Worm (Caenorhabditis elegans) whole organism, L4/young adult: ENCODE results near the gene nbs-1.

Source experiments
- W03F9.2 ChIP-seq: fragments of 150-350 bp; optimal IDR thresholded peaks from 2 replicates; lab custom pipeline; 2014; ENCODE audit warnings: missing biosample characterization, missing genetic modification characterization
- dao-5 ChIP-seq: sonication (generic microtip); optimal IDR thresholded peaks from 2 replicates; lab custom pipeline; 2016; ENCODE audit warnings: missing genotype, missing genetic modification characterization, moderate library complexity, missing compliant biosample characterization
- him-1 ChIP-seq: sonication (generic microtip); optimal IDR thresholded peaks from 2 replicates; lab custom pipeline; 2016; ENCODE audit warnings: missing genotype, missing genetic modification reagents, missing genetic modification characterization, missing compliant biosample characterization

nbs-1 gene

DNA sequence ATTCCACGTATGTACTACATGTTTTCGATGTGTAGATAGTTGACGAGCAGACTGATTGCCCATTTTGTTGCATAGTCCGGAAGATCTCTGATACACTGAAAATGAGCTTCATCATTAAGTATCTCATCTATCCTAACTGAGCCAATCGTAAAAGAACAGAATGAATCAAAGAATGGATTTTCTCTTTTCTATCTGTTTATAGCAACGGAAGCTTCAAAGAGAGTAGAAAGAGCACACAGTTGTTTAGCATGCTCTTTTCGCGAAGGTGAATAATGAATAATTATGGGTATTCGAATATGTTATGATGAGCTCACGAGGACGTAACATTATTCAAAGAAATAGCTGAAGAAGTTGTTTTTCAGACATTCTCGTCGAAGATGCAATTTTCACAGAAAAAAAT, 14.8 kb upstream of the nbs-1 start, which contains the start of gene glb-4:
Gene glb-4 (minus strand): TSS at position 101 of the 400 bp plus-strand sequence.
- TF ChIP-seq him-1 (tag; lab: Kevin White, UChicago) (no peak), dao-5 (tag; lab: Kevin White, UChicago) (no peak), W03F9.2 (no peak)

DNA sequence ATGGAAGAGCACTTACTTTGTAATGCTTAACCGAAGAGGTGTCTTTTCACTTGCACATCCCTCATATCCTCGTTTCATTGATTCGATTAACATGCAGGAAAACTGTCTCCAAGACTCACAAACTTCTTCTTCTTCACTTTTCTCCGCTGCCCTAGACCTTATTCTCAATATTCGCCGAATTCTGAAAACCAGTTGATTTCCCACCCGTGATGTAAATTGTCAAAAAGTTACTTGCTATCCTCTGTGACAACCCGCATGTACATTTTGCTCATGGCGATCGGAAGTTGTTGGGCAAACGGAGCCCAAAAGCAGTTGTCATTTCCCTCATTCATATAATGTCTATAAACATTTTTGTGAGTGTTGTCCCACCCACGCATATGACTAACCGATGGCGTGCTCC, 14.1 kb upstream of the nbs-1 start:
- no peak for TF ChIP-seq him-1 (tag; lab: Kevin White, UChicago)
- TF ChIP-seq W03F9.2, result no peak
- TF ChIP-seq dao-5 (tag; lab: Kevin White, UChicago), result no peak

DNA sequence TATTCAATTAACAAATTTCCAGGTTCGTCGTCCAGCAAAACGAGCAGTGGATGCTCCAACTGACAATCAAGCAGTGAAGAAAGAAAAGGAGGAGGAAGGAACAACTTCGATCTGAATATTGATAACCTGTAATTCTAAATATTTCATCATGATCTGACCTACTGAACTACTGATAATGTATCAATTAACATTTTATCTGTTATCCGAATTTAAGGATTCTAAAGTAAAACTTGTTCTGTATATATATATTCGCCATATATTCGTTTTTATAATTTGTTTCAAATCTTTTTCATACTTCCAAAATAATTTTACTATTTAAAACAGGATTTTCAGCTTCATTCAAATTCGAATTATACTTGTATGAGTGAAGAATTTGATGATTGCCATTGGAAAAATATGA, 11.6 kb upstream of the nbs-1 start, which contains the start of gene apc-17:
Gene apc-17 (plus strand): TSS at position 301 of the 400 bp plus-strand sequence.
- TF ChIP-seq W03F9.2 (no peak), dao-5 (tag; lab: Kevin White, UChicago) (no peak), him-1 (tag; lab: Kevin White, UChicago) (no peak)

DNA sequence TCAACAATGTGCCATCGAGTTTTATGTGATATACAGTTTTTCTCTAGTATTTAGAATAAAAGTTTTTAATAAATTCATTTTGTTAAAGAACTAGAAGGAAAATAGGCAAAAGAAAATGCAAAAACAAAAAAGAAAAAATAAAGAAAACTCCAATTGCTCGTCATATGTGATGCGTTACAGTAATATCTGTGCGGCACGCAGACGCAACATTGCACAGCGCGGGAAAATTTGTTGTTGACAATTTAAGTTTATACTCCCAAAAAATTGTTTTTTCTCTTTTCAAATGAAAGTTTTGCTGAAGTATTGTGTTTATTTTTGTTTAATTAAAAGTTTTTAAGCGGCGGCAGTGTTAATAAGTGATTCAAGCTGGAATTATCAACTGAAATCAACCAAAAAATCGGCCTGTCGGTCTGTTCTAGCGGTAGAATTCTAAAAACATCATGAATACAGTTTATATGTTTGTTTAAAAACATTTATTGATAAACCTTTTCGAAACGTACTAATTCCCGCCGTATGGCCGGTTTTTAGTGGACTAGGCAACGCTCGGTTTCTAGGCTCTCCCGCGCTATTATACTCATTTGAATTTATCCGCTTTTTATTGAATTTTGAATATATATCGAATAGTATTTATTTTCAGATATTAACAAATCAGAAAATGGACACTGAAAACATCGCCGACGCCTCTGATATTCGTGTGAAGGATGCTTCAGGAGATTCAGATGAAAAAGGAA, 9.9 kb upstream of the nbs-1 start, which contains the start of gene nasp-1:
Gene nasp-1 (plus strand): TSS at position 632 of the 731 bp plus-strand sequence.
- TF ChIP-seq him-1 (tag; lab: Kevin White, UChicago), result no peak
- TF ChIP-seq W03F9.2, result peak; percentile 8

DNA sequence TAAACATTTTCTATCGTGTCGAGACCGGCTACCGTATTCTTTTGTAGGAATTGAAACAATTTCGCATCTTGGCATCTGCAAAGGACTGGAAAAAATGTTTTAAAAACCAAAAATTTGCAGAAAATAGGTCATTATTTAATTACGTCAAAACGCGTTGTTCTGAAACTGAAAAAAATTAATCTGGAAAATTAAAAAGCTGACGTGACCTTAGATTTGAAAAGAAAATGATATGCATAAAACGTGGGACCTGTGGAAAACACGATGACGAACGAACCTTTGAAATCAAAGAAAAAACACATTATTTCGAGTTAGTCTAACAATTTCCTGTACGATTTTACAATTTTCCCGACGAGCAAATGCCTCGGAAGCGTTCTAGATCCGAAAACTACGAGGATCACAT, 7.9 kb upstream of the nbs-1 start, which contains the start of gene C09H10.9:
Gene C09H10.9 (plus strand): TSS at position 301 of the 400 bp plus-strand sequence.
- no peak for TF ChIP-seq W03F9.2
- no peak for TF ChIP-seq him-1 (tag; lab: Kevin White, UChicago)
- TF ChIP-seq dao-5 (tag; lab: Kevin White, UChicago), result no peak

DNA sequence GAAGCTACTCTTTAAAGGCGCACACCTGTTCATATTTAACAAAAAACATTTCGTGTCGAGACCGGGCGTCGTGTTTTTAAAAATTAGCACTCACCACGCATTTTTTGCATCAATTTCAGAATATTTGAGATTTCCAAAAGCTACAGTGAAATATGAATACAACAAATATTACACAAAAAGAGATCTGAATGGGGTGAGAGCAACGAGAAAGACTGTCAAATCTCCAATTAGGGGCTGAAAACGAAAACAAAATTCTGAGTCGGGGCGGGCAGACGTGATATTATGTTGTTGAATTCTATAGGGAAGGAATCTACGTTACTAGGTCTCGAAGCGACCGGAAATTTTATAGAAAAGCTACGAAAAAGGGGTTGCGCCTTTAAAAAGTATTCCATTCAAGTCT, 7.4 kb upstream of the nbs-1 start, which contains the start of gene C09H10.5:
Gene C09H10.5 (minus strand): TSS at position 101 of the 400 bp plus-strand sequence.
- TF ChIP-seq W03F9.2 (no peak), dao-5 (tag; lab: Kevin White, UChicago) (no peak), him-1 (tag; lab: Kevin White, UChicago) (no peak)

DNA sequence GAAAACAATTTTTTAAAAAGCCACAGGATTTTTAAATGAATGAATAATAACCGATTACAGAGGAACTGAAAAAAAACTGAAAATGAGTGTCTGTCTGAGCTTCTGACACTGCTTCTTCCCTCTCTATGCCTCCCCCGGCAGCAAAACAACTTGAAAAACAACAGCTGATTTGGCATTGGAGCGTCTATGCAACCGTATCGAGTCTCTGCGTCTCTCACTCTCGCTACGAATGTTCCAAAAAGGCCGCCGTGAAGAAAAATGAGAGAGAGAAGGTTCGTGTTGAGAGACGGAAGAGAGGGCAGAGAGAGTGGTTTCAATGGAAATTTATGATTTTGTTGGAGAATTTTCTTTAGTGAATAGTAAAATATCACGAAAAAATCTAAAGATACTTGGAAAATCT, 6.8 kb upstream of the nbs-1 start:
- no peak for TF ChIP-seq dao-5 (tag; lab: Kevin White, UChicago)
- peak; percentile 64 for TF ChIP-seq W03F9.2
- no peak for TF ChIP-seq him-1 (tag; lab: Kevin White, UChicago)

DNA sequence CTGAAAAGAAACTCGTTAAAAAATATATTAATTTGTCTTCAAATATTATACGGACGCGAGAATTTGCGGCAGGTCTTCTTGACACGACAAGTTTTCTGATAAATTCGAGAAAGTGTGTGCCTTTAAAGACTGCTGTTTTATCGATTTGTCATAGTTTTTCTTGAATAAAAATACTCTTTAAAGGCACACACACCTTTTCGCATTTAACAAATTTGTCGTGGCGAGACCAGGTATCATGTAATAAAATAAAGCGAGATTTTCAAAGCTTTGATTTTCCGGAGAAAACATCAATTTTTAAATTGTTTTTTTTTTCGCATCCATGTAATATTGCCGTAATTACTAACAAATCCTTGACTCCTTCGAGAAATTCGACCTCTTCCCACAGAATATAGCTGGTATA, 4.9 kb upstream of the nbs-1 start:
- TF ChIP-seq W03F9.2, result no peak
- no peak for TF ChIP-seq dao-5 (tag; lab: Kevin White, UChicago)
- no peak for TF ChIP-seq him-1 (tag; lab: Kevin White, UChicago)

DNA sequence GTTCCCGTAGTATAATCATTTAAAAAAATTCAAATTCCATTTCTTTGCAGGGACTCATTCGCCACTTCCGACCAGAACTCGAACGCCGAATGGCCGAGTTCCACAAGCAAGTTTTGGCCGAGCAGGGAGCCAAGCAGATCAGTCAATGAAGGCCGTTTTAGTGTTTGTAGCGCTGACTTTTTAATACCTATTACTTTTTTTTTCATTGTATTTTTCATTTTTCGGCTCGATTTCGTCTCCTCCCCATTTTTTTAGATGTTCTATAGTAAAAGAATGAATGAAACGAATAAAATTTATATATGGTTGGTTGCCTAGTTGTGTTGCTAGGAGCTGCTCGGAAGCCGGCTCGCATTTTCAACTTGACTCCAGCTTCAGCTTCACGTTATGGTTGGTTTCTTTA, 3.6 kb upstream of the nbs-1 start, which contains the start of gene C09H10.4:
Gene C09H10.4 (plus strand): TSS at position 301 of the 400 bp plus-strand sequence.
- TF ChIP-seq him-1 (tag; lab: Kevin White, UChicago), result no peak
- no peak for TF ChIP-seq dao-5 (tag; lab: Kevin White, UChicago)
- TF ChIP-seq W03F9.2, result no peak

DNA sequence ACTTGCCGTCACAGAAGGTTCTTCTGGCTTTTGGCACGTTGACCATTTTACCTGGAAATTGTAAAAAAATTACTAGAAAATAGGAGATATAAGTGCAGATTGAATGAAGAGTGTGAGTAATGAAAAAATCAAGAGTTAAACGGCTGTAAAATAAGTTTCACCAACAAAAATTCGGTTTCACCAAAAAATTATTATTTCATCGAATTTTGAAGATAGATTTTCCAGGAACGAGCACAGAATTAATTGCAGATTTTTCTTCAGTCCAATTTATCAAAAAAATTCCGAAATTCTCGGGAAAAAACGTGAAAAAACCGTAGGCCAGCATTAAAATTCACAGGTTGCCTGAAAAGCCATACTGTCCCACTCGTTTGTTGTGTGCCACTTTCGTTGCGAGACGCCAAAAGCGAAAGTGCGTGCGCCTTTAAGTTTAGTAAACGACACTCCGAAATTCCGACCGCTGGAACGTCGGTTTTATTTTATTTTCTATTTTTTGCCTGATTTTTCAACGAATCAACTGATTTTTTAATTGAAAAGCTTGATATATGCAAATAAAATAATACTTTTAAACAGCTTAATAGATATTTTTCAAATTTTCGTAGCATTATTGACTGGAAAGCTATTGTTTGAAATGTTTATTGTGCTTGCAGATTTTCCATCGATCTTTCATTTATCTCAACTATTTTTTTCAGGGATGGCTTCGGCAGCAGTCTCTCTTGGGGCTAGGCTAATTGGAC, 1.0 kb upstream of the nbs-1 start, which contains the start of the genes rpl-36.A and nuo-1:
Gene rpl-36.A (minus strand): TSS at position 51 of the 734 bp plus-strand sequence.
Gene nuo-1 (plus strand): TSS at position 684 of the 734 bp plus-strand sequence.
- TF ChIP-seq dao-5 (tag; lab: Kevin White, UChicago), result no peak
- peak; percentile 28 for TF ChIP-seq him-1 (tag; lab: Kevin White, UChicago)
- peak; percentile 87 for TF ChIP-seq W03F9.2

DNA sequence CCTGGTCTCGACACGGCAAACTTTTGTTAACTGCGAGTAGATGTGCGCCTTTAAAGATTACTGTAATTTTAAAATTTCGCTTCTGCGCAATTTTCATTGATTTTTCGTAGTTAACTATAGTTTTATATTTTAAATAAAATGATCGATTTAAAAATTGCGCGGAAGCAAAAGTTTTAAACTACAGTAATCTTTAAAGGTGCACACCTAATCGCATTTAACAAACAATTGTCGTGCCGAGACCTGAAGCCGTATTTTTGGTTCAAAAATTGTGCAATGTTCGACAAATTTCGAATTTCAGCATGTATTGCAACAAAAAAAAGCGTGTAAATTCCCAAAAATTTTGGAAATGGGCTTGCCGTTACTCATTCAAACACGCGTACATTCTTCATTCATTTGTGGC, 1.8 kb downstream of the nbs-1 start:
- TF ChIP-seq him-1 (tag; lab: Kevin White, UChicago) (no peak), W03F9.2 (no peak), dao-5 (tag; lab: Kevin White, UChicago) (no peak)

DNA sequence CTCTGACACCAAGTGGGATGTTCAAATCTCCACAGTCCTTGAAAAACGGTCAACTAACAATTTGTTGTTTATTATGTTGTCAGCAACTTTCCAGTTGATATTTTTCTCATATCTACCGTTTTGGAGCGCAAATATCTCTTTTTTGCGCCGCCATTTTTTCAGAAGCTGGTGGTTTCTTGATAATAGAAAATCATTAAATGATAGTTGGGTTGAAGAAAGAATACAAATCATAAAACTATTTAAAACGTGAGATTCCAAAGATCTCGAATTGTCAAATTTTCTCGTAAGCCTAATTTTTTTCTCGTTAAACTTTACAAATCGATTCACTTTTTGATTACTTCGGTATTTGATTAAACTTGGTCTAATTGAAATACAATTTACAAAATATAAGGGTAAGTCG, 3.9 kb downstream of the nbs-1 start, which contains the start of gene rpl-42:
Gene rpl-42 (plus strand): TSS at position 301 of the 400 bp plus-strand sequence.
- TF ChIP-seq dao-5 (tag; lab: Kevin White, UChicago), result no peak
- no peak for TF ChIP-seq W03F9.2
- TF ChIP-seq him-1 (tag; lab: Kevin White, UChicago), result no peak

DNA sequence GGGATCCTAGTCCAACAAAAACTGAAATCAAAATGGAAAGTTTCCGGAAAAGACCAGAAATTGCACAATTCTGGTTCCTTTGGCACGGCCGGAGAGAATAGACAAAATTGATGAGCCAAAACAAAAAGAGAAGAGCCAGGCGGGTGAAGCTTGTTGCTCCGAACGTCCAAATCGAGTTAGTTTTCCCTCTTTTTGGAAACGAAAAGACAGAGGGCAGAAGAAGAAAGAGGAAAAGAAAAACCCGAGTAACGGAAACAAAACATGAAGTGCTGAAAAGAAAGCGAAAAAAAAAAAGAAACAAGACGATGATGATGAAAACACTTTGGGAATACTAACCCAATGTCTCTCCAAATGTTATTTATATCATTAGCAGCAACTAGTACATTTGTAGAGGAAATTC, 4.7 kb downstream of the nbs-1 start:
- no peak for TF ChIP-seq dao-5 (tag; lab: Kevin White, UChicago)

DNA sequence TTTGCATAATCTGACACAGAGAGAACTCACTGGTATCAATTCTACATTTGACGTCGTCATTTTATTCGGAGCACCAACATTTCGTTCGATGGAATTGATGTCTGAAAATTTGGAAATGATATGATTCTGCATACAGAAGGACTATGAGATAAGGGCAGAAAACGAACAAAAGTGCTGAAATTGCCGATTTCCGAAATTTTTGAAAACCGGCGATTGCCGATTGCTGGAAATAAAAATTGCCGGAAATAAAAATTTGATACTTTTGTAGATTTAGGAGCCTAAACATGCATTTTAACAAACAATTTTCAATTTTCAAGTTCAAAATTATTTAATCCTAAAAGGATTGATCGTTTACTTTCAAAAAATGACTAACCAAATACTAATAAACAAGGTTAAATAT, 6.9 kb downstream of the nbs-1 start, which contains the start of gene unc-53:
Gene unc-53 (minus strand): TSS at position 101 of the 400 bp plus-strand sequence.
- TF ChIP-seq him-1 (tag; lab: Kevin White, UChicago) (no peak), dao-5 (tag; lab: Kevin White, UChicago) (no peak), W03F9.2 (no peak)
